Fruit fly (Drosophila melanogaster): Measurements from ENCODE around the gene Fadd.

Fadd gene

DNA sequence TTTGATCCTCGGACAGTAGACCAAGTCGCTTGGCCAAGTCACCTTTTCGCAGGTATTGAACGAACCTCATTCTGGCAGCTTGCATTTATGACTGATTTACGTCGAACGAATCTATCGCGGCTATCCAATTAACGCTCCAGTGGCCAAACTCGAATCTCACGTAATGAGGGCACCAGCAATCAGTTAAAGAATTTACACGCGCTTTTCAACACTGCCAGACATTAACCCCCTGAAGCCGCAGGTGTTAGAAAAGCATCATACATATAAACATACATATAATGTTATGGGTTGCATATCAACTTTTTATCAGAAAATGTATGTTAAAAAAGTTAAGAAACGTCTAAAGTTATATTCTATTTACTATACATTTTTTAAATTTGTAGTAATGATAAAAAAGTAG, 8.9 kb upstream of the Fadd start, which contains the start of gene CG6028 (continued):
- TF ChIP-seq Aef1 (GFP tag; IDR thresholded peaks at IDR 0.05) (no peak), pzg (GFP tag; optimal IDR thresholded peaks at IDR 0.05) (peak; percentile 32), vfl (GFP tag; optimal IDR thresholded peaks at IDR 0.05) (no peak), CrebB (tag; optimal IDR thresholded peaks at IDR 0.05) (no peak), zfh1 (GFP tag; IDR thresholded peaks at IDR 0.05) (no peak; the same call in 2 of the 3 replicates), eve (GFP tag; optimal IDR thresholded peaks at IDR 0.05) (no peak), CG10462 (GFP tag; optimal IDR thresholded peaks at IDR 0.05) (no peak), CG31441 (GFP tag; IDR thresholded peaks at IDR 0.05) (peak; percentile 40), ase (GFP tag; IDR thresholded peaks at IDR 0.05) (0 out of 3 replicates have a peak, but pooled peaks have one; percentile 11), ERR (GFP tag; optimal IDR thresholded peaks at IDR 0.05) (no peak), chn (GFP tag; optimal IDR thresholded peaks at IDR 0.05) (no peak), Sin3A (optimal IDR thresholded peaks at IDR 0.05) (no peak), CG11504 (tag; optimal IDR thresholded peaks at IDR 0.05) (no peak), CG8924 (tag; optimal IDR thresholded peaks at IDR 0.05) (no peak), CG14667 (GFP tag; IDR thresholded peaks at IDR 0.05) (no peak), esg (GFP tag; conservative IDR thresholded peaks at IDR 0.05) (no peak), CG5180 (GFP tag; optimal IDR thresholded peaks at IDR 0.05) (no peak), CG13894 (tag; optimal IDR thresholded peaks at IDR 0.05) (no peak), CG18011 (GFP tag; optimal IDR thresholded peaks at IDR 0.05) (no peak), scrt (GFP tag; optimal IDR thresholded peaks at IDR 0.05) (no peak), CG6689 (GFP tag; IDR thresholded peaks at IDR 0.05) (no peak), Atf-2 (GFP tag; optimal IDR thresholded peaks at IDR 0.05) (no peak), CG8290 (GFP tag; optimal IDR thresholded peaks at IDR 0.05) (no peak), CG8290 (tag; optimal IDR thresholded peaks at IDR 0.05) (peak in 1 of 2 experiments; percentile 70), Sox102F (GFP tag; optimal IDR thresholded peaks at IDR 0.05) (no peak), nerfin-2 (GFP tag; IDR thresholded peaks at IDR 0.05; ENCODE audit: partially characterized antibody) (no peak), CG34422 (GFP tag; IDR thresholded peaks at IDR 0.05) (0 out of 3 replicates have a peak, but pooled peaks have one; percentile 24), CG31388 (GFP tag; optimal IDR thresholded peaks at IDR 0.05) (no peak), hth (optimal IDR thresholded peaks at IDR 0.05) (no peak), trh (GFP tag; optimal IDR thresholded peaks at IDR 0.05) (no peak), CTCF (GFP tag; optimal IDR thresholded peaks at IDR 0.05) (no peak), ranshi (GFP tag; IDR thresholded peaks at IDR 0.05) (no peak), CG1832 (GFP tag; optimal IDR thresholded peaks at IDR 0.05) (no peak), Ptx1 (GFP tag; IDR thresholded peaks at IDR 0.05) (0 out of 2 replicates have a peak, but pooled peaks have one; percentile 27), ara (GFP tag; IDR thresholded peaks at IDR 0.05) (no peak), Kr (GFP tag; optimal IDR thresholded peaks at IDR 0.05) (no peak), emc (GFP tag; optimal IDR thresholded peaks at IDR 0.05) (no peak), sisA (GFP tag; IDR thresholded peaks at IDR 0.05) (no peak), dm (GFP tag; optimal IDR thresholded peaks at IDR 0.05) (no peak), Mad (GFP tag; optimal IDR thresholded peaks at IDR 0.05) (no peak), Sry-β (GFP tag; optimal IDR thresholded peaks at IDR 0.05) (no peak), CG11560 (tag; IDR thresholded peaks at IDR 0.05) (no peak), CG10431 (GFP tag; optimal IDR thresholded peaks at IDR 0.05) (no peak), Hr39 (optimal IDR thresholded peaks at IDR 0.05) (no peak), CG31224 (GFP tag; IDR thresholded peaks at IDR 0.05) (no peak), lab (GFP tag; optimal IDR thresholded peaks at IDR 0.05) (peak; percentile 29), CG10209 (GFP tag; optimal IDR thresholded peaks at IDR 0.05) (no peak), CG34376 (GFP tag; optimal IDR thresholded peaks at IDR 0.05) (no peak), CG1647 (GFP tag; optimal IDR thresholded peaks at IDR 0.05) (no peak), insv (GFP tag; optimal IDR thresholded peaks at IDR 0.05) (no peak), CG13624 (GFP tag; optimal IDR thresholded peaks at IDR 0.05) (no peak), slbo (GFP tag; IDR thresholded peaks at IDR 0.05) (peak; percentile 61; the same call in 1 of the 2 replicates), CG8089 (GFP tag; optimal IDR thresholded peaks at IDR 0.05) (no peak), vnd (GFP tag; IDR thresholded peaks at IDR 0.05; ENCODE audit: partially characterized antibody) (no peak)

All from whole organism, embryonic.